Worm (Caenorhabditis elegans) whole organism, L3 larva: ENCODE results near the gene C12D8.20.

Experiments used
- aly-2 ChIP-seq: fragments of 150-350 bp; optimal IDR thresholded peaks from 2 replicates; lab custom pipeline; 2014; ENCODE audit warnings: missing biosample characterization, missing genetic modification characterization
- ama-1 ChIP-seq: fragments of 150-350 bp; optimal IDR thresholded peaks from 2 replicates; lab custom pipeline; 2018
- ceh-28 ChIP-seq: fragments of 150-350 bp; optimal IDR thresholded peaks from 2 replicates; lab custom pipeline; 2014; ENCODE audit warnings: missing biosample characterization, missing genetic modification reagents, missing genetic modification characterization
- ceh-82 ChIP-seq: fragments of 150-350 bp; optimal IDR thresholded peaks from 2 replicates; lab custom pipeline; 2014; ENCODE audit warnings: missing biosample characterization, missing genetic modification characterization
- ceh-9 ChIP-seq: sonication (generic microtip); optimal IDR thresholded peaks from 2 replicates; lab custom pipeline; 2018; ENCODE audit warnings: missing biosample characterization, missing genetic modification characterization
- elt-1 ChIP-seq: fragments of 150-350 bp; optimal IDR thresholded peaks from 2 replicates; lab custom pipeline; 2014; ENCODE audit warnings: missing biosample characterization, missing genetic modification characterization
- elt-2 ChIP-seq: sonication (generic microtip); optimal IDR thresholded peaks from 2 replicates; lab custom pipeline; 2016; ENCODE audit warnings: missing genetic modification reagents, mild to moderate bottlenecking, missing genetic modification characterization, missing compliant biosample characterization
- elt-3 ChIP-seq, 3 experiments: fragments of 150-350 bp in 1 of 3; sonication (generic microtip) in 2 of 3; optimal IDR thresholded peaks; 2 replicates in 2 of 3; 4 replicates in 1 of 3; lab custom pipeline; 2014 to 2017; ENCODE audit warnings: missing biosample characterization in 3 of 3, missing genetic modification characterization in 3 of 3
- eor-1 ChIP-seq, 2 experiments: fragments of 150-350 bp; optimal IDR thresholded peaks; 2 replicates each; lab custom pipeline; 2014 to 2018; ENCODE audit warnings: missing biosample characterization in 2 of 2, missing genetic modification characterization in 2 of 2
- fkh-2 ChIP-seq: fragments of 150-350 bp; optimal IDR thresholded peaks from 2 replicates; lab custom pipeline; 2014; ENCODE audit warnings: missing biosample characterization, missing genetic modification reagents, missing genetic modification characterization
- fos-1 ChIP-seq: fragments of 150-350 bp; optimal IDR thresholded peaks from 2 replicates; lab custom pipeline; 2014; ENCODE audit warnings: missing biosample characterization, missing genetic modification characterization
- hmg-11 ChIP-seq: sonication (generic microtip); optimal IDR thresholded peaks from 2 replicates; lab custom pipeline; 2016; ENCODE audit warnings: missing genetic modification characterization, missing compliant biosample characterization
- jun-1 ChIP-seq: fragments of 150-350 bp; optimal IDR thresholded peaks from 2 replicates; lab custom pipeline; 2014; ENCODE audit warnings: missing biosample characterization, missing genetic modification reagents, missing genetic modification characterization
- lin-15B ChIP-seq: fragments of 150-350 bp; optimal IDR thresholded peaks from 2 replicates; lab custom pipeline; 2014; ENCODE audit warnings: missing biosample characterization, missing genetic modification characterization
- mdl-1 ChIP-seq: fragments of 150-350 bp; optimal IDR thresholded peaks from 2 replicates; lab custom pipeline; 2014; ENCODE audit warnings: missing biosample characterization, missing genetic modification characterization
- mml-1 ChIP-seq: fragments of 150-350 bp; sonication (generic microtip); optimal IDR thresholded peaks from 3 replicates; lab custom pipeline; 2014; ENCODE audit warnings: missing biosample characterization, missing genetic modification characterization
- nfya-1 ChIP-seq: sonication (generic microtip); optimal IDR thresholded peaks from 2 replicates; lab custom pipeline; 2017; ENCODE audit warnings: missing genetic modification characterization, mild to moderate bottlenecking, missing compliant biosample characterization, antibody characterized with exemption, moderate library complexity; ENCODE audit not compliant: insufficient read depth
- nhr-11 ChIP-seq: fragments of 150-350 bp; optimal IDR thresholded peaks from 2 replicates; lab custom pipeline; 2014; ENCODE audit warnings: missing biosample characterization, missing genetic modification characterization
- nhr-23 ChIP-seq: fragments of 150-350 bp; optimal IDR thresholded peaks from 2 replicates; lab custom pipeline; 2014; ENCODE audit warnings: missing biosample characterization, missing genetic modification reagents, missing genetic modification characterization
- nhr-237 ChIP-seq: fragments of 150-350 bp; optimal IDR thresholded peaks from 2 replicates; lab custom pipeline; 2014; ENCODE audit warnings: missing biosample characterization, missing genetic modification characterization
- nhr-25 ChIP-seq: sonication (generic microtip); optimal IDR thresholded peaks from 2 replicates; lab custom pipeline; 2017; ENCODE audit warnings: missing biosample characterization, missing genetic modification characterization
- nhr-28 ChIP-seq: fragments of 150-350 bp; optimal IDR thresholded peaks from 2 replicates; lab custom pipeline; 2014; ENCODE audit warnings: missing biosample characterization, missing genetic modification characterization
- nhr-43 ChIP-seq: sonication (generic microtip); optimal IDR thresholded peaks from 2 replicates; lab custom pipeline; 2016; ENCODE audit warnings: mild to moderate bottlenecking, missing genetic modification characterization, missing compliant biosample characterization; ENCODE audit not compliant: poor library complexity, severe bottlenecking
- nhr-76 ChIP-seq: fragments of 150-350 bp; sonication (generic microtip); optimal IDR thresholded peaks from 5 replicates; lab custom pipeline; 2014; ENCODE audit warnings: missing biosample characterization, missing genetic modification characterization
- nhr-77 ChIP-seq: fragments of 150-350 bp; optimal IDR thresholded peaks from 2 replicates; lab custom pipeline; 2014; ENCODE audit warnings: missing biosample characterization, missing genetic modification characterization
- pha-4 ChIP-seq: fragments of 150-350 bp; optimal IDR thresholded peaks from 2 replicates; lab custom pipeline; 2014; ENCODE audit warnings: missing biosample characterization, missing genetic modification reagents, missing genetic modification characterization
- pqm-1 ChIP-seq: fragments of 150-350 bp; optimal IDR thresholded peaks from 2 replicates; lab custom pipeline; 2017; ENCODE audit warnings: missing biosample characterization, missing genetic modification characterization, inconsistent platforms
- sea-2 ChIP-seq: fragments of 150-350 bp; sonication (generic microtip); optimal IDR thresholded peaks from 4 replicates; lab custom pipeline; 2014; ENCODE audit warnings: missing biosample characterization, missing genetic modification reagents, missing genetic modification characterization
- skn-1 ChIP-seq: fragments of 150-350 bp; optimal IDR thresholded peaks from 2 replicates; lab custom pipeline; 2014; ENCODE audit warnings: missing biosample characterization, missing genetic modification characterization
- snpc-4 ChIP-seq: fragments of 150-350 bp; optimal IDR thresholded peaks from 2 replicates; lab custom pipeline; 2014; ENCODE audit warnings: missing biosample characterization, missing genetic modification characterization
- tbx-2 ChIP-seq: sonication (generic microtip); optimal IDR thresholded peaks from 2 replicates; lab custom pipeline; 2016; ENCODE audit warnings: mild to moderate bottlenecking, missing genetic modification characterization, missing compliant biosample characterization
- unc-39 ChIP-seq: sonication (generic microtip); optimal IDR thresholded peaks from 4 replicates; lab custom pipeline; 2017; ENCODE audit warnings: missing biosample characterization, missing genetic modification characterization
- unc-62 ChIP-seq: fragments of 150-350 bp; sonication (generic microtip); optimal IDR thresholded peaks from 4 replicates; lab custom pipeline; 2014; ENCODE audit warnings: missing biosample characterization, missing genetic modification reagents, missing genetic modification characterization
- zag-1 ChIP-seq: fragments of 150-350 bp; optimal IDR thresholded peaks from 2 replicates; lab custom pipeline; 2014; ENCODE audit warnings: missing biosample characterization, missing genetic modification characterization
- ztf-11 ChIP-seq: fragments of 150-350 bp; optimal IDR thresholded peaks from 2 replicates; lab custom pipeline; 2014; ENCODE audit warnings: missing biosample characterization, missing genetic modification characterization

The C12D8.20 gene

ce11 chrV:10205483-10205882 lies 16.6 kb upstream of the C12D8.20 start, which contains the start of gene ZK856.16:
Gene ZK856.16 (minus strand): TSS chrV:10205583.
- TF ChIP-seq nhr-237 (tag; lab: Kevin White, UChicago) = no peak
- TF ChIP-seq pqm-1 (tag; lab: Kevin White, UChicago) = no peak
- no peak for TF ChIP-seq ceh-28 (tag; lab: Kevin White, UChicago)
- no peak for TF ChIP-seq ztf-11 (tag; lab: Kevin White, UChicago)

DNA sequence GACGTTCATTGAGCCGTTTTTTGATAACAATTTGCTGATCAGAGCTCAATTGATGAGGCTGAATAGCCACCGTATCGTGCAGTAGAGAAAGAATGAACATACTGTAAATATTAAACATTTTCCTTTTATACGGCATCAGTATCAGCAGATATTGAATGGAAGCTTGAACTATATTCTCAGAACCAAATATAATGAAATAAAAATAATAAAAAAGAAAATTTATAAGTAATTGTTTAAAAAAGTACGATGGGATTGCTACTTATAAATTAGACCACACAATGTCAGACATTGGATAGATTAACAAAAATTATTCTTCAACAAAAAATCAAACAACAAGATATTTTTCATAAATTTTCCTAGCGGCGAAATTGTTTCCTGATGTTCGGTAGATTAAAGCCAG lies 15.6 kb upstream of the C12D8.20 start, which contains the start of gene rpc-25:
Gene rpc-25, minus strand, starts transcription at position 101 of the 400 bp plus-strand sequence.
- no peak for TF ChIP-seq hmg-11 (tag; lab: Kevin White, UChicago)
- no peak for TF ChIP-seq nhr-28 (tag; lab: Kevin White, UChicago)
- no peak for TF ChIP-seq zag-1 (tag; lab: Kevin White, UChicago)
- no peak for TF ChIP-seq pha-4 (tag; lab: Kevin White, UChicago)
- TF ChIP-seq skn-1 (tag; lab: Kevin White, UChicago) = no peak
- TF ChIP-seq jun-1 = no peak
- no peak for TF ChIP-seq ceh-28 (tag; lab: Kevin White, UChicago)
- TF ChIP-seq nhr-76 (tag; lab: Kevin White, UChicago) = no peak
- no peak for TF ChIP-seq nfya-1 (tag; lab: Kevin White, UChicago)
- no peak for TF ChIP-seq nhr-11 (tag; lab: Kevin White, UChicago)
- no peak for TF ChIP-seq unc-39 (tag; lab: Kevin White, UChicago)
- TF ChIP-seq nhr-43 = no peak
- no peak for TF ChIP-seq fos-1 (tag; lab: Kevin White, UChicago)
- no peak for TF ChIP-seq lin-15B (tag; lab: Kevin White, UChicago)
- no peak for TF ChIP-seq unc-62 (GFP tag; lab: Kevin White, UChicago)
- TF ChIP-seq ama-1 = no peak
- TF ChIP-seq nhr-237 (tag; lab: Kevin White, UChicago) = no peak
- no peak for TF ChIP-seq elt-2 (tag; lab: Kevin White, UChicago)
- TF ChIP-seq mml-1 (tag; lab: Kevin White, UChicago) = no peak
- TF ChIP-seq elt-3 (tag; optimal IDR thresholded peaks at IDR 0.05; lab: Kevin White, UChicago) = no peak

- TF ChIP-seq elt-2 (tag; lab: Kevin White, UChicago) (no peak), fkh-2 (no peak), nhr-25 (no peak), aly-2 (tag; lab: Kevin White, UChicago) (no peak), ceh-82 (tag; lab: Kevin White, UChicago) (no peak), nhr-77 (tag; lab: Kevin White, UChicago) (no peak), nhr-23 (tag; lab: Kevin White, UChicago) (no peak), nhr-11 (tag; lab: Kevin White, UChicago) (no peak), unc-39 (tag; lab: Kevin White, UChicago) (no peak)
Measured at ce11 chrV:10210244-10210643, 11.9 kb upstream of the C12D8.20 start, which contains the start of gene tftc-3. Gene tftc-3 (minus strand): TSS chrV:10210344.

- TF ChIP-seq hmg-11 (tag; lab: Kevin White, UChicago) (no peak), nhr-76 (tag; lab: Kevin White, UChicago) (no peak), ceh-28 (tag; lab: Kevin White, UChicago) (no peak), ceh-9 (tag; lab: Kevin White, UChicago) (no peak), eor-1 (tag; optimal IDR thresholded peaks at IDR 0.05; lab: Kevin White, UChicago) (no peak), ztf-11 (tag; lab: Kevin White, UChicago) (no peak), snpc-4 (tag; lab: Kevin White, UChicago) (no peak), nhr-11 (tag; lab: Kevin White, UChicago) (no peak), pha-4 (tag; lab: Kevin White, UChicago) (no peak), fos-1 (tag; lab: Kevin White, UChicago) (no peak), aly-2 (tag; lab: Kevin White, UChicago) (no peak)
- TF ChIP-seq, all 47 proteins: peak for 0
Measured at ce11 chrV:10212027-10212426, 10.1 kb upstream of the C12D8.20 start, which contains the start of gene zhit-3. Gene zhit-3 (minus strand): TSS chrV:10212127.

DNA sequence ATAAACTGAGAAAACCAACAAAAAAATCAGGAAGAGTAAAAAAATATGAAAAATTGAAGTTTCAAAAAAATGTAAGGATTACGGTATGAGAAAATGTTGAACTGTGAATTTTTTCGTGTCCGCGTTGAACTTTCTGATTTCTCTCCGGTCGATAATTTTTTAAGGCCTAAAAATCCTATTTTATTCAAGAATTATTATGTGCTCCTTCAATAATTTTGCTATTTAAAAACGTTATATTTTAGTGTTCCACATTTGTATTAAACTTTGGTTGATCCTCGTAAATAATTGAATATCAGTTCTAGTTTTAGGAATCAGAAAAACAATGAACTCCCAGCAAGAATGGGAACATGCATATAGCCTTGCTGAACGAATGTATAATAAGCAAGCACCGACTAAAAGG lies 9.5 kb upstream of the C12D8.20 start, which contains the start of gene hpo-40:
Gene hpo-40, plus strand, starts transcription at position 301 of the 400 bp plus-strand sequence.
- no peak for TF ChIP-seq zag-1 (tag; lab: Kevin White, UChicago)
- TF ChIP-seq tbx-2 (tag; lab: Kevin White, UChicago) = no peak
- no peak for TF ChIP-seq elt-1 (tag; lab: Kevin White, UChicago)
- no peak for TF ChIP-seq nhr-23 (tag; lab: Kevin White, UChicago)
- TF ChIP-seq nhr-11 (tag; lab: Kevin White, UChicago) = no peak
- TF ChIP-seq mdl-1 (tag; lab: Kevin White, UChicago) = no peak
- TF ChIP-seq ama-1 = no peak
- no peak for TF ChIP-seq sea-2
- no peak for TF ChIP-seq nhr-76 (tag; lab: Kevin White, UChicago)
